Fruit fly (Drosophila melanogaster) whole organism, wandering third instar larva: Measurements from ENCODE around the gene CG3032.

Experiments
- Abd-B ChIP-seq: fragments of >200 bp; optimal IDR thresholded peaks from 2 replicates; lab custom pipeline; 2017; ENCODE audit warnings: missing biosample characterization, missing genetic modification characterization
- CG32264 ChIP-seq: fragments of 200-800 bp; sonication (Bioruptor generic); optimal IDR thresholded peaks from 2 replicates; lab custom pipeline; 2016; ENCODE audit warnings: missing biosample characterization, missing genetic modification characterization
- GATAd ChIP-seq: sonication (Bioruptor generic); optimal IDR thresholded peaks from 2 replicates; lab custom pipeline; 2016; ENCODE audit warnings: missing biosample characterization, missing genetic modification characterization
- Hnf4 ChIP-seq: fragments of 200-800 bp; sonication (Bioruptor generic); optimal IDR thresholded peaks from 2 replicates; lab custom pipeline; 2016; ENCODE audit warnings: missing biosample characterization, mild to moderate bottlenecking, missing genetic modification characterization
- Jra ChIP-seq: sonication (Bioruptor generic); optimal IDR thresholded peaks from 2 replicates; lab custom pipeline; 2016; ENCODE audit warnings: missing biosample characterization, missing genetic modification characterization
- OdsH ChIP-seq: fragments of 200-800 bp; sonication (Bioruptor generic); optimal IDR thresholded peaks from 2 replicates; lab custom pipeline; 2016; ENCODE audit warnings: missing biosample characterization, mild to moderate bottlenecking, missing genetic modification characterization
- dsf ChIP-seq: sonication (Bioruptor generic); optimal IDR thresholded peaks from 2 replicates; lab custom pipeline; 2016; ENCODE audit warnings: missing biosample characterization, missing genetic modification characterization, borderline replicate concordance
- jim ChIP-seq: fragments of 175-275, 200-325 bp; sonication (Bioruptor generic); optimal IDR thresholded peaks from 2 replicates; lab custom pipeline; 2016; ENCODE audit warnings: missing biosample characterization, mild to moderate bottlenecking, missing genetic modification characterization
- pan ChIP-seq: fragments of >200 bp; optimal IDR thresholded peaks from 2 replicates; lab custom pipeline; 2017
- psq ChIP-seq: fragments of 200-800 bp; sonication (Bioruptor generic); optimal IDR thresholded peaks from 3 replicates; lab custom pipeline; 2017; ENCODE audit warnings: missing biosample characterization, mild to moderate bottlenecking, missing genetic modification characterization, moderate library complexity
- rgr ChIP-seq: fragments of 200-800 bp; sonication (Bioruptor generic); optimal IDR thresholded peaks from 3 replicates; lab custom pipeline; 2016; ENCODE audit warnings: missing biosample characterization, mild to moderate bottlenecking, missing genetic modification characterization
- sv ChIP-seq: fragments of 200-800 bp; sonication (Bioruptor generic); optimal IDR thresholded peaks from 3 replicates; lab custom pipeline; 2016; ENCODE audit warnings: missing biosample characterization, missing genetic modification characterization

CG3032 gene

dm6 chrX:6969364-6970137 is 44.1 kb downstream of the CG3032 start, which contains the start of gene CG4586 (continued):
- peak; percentile 4 for TF ChIP-seq jim (GFP tag; lab: Kevin White, UChicago)

- TF ChIP-seq sv (GFP tag; lab: Kevin White, UChicago) (no peak), OdsH (GFP tag; lab: Kevin White, UChicago) (no peak), CG32264 (GFP tag; lab: Kevin White, UChicago) (no peak), rgr (GFP tag; lab: Kevin White, UChicago) (no peak), jim (GFP tag; lab: Kevin White, UChicago) (no peak), Jra (GFP tag; lab: Kevin White, UChicago) (no peak), GATAd (GFP tag; lab: Kevin White, UChicago) (no peak), dsf (GFP tag; lab: Kevin White, UChicago) (no peak), psq (GFP tag; lab: Kevin White, UChicago) (no peak), pan (lab: Kevin White, UChicago) (no peak), Hnf4 (GFP tag; lab: Kevin White, UChicago) (no peak), Abd-B (GFP tag; lab: Kevin White, UChicago) (no peak)
- TF ChIP-seq, all 38 proteins: peak for 0
Observed at dm6 chrX:6968564-6968963, 45.1 kb downstream of the CG3032 start, which contains the start of gene Setd3. Gene Setd3 (minus strand): TSS chrX:6968750.
